Worm (Caenorhabditis elegans) whole organism, young adult: ENCODE results near the gene C01G10.18.
"Not testable (repeated sequence)": the region's sequence is repeated elsewhere in the genome, so short reads cannot be mapped to it uniquely, and the experiment has no call there.

Source experiments
- B0336.3 ChIP-seq: fragments of 200-800 bp; sonication (Bioruptor generic); IDR thresholded peaks from 2 replicates; pipeline ENCODE4 v1.3.6; 2022; ENCODE audit warnings: missing genetic modification characterization, missing compliant biosample characterization
- F22D6.2 ChIP-seq: sonication (generic microtip); optimal IDR thresholded peaks from 2 replicates; lab custom pipeline; 2016; ENCODE audit warnings: mild to moderate bottlenecking, missing genetic modification characterization, missing compliant biosample characterization
- F23B12.7 ChIP-seq: sonication (generic microtip); optimal IDR thresholded peaks from 2 replicates; lab custom pipeline; 2017; ENCODE audit warnings: missing genetic modification characterization, mild to moderate bottlenecking, missing compliant biosample characterization, antibody characterized with exemption, moderate library complexity; ENCODE audit not compliant: insufficient read depth
- F57A8.1 ChIP-seq: fragments of 200-800 bp; sonication (Bioruptor generic); optimal IDR thresholded peaks from 2 replicates; lab custom pipeline; 2018; ENCODE audit warnings: mild to moderate bottlenecking, missing genetic modification characterization, moderate library complexity, missing compliant biosample characterization
- K11D2.4 ChIP-seq: fragments of 200-800 bp; sonication (Bioruptor generic); IDR thresholded peaks from 2 replicates; pipeline ENCODE4 v1.3.6; 2022; ENCODE audit warnings: missing genetic modification reagents, missing genetic modification characterization, missing compliant biosample characterization
- Y53G8AR.9 ChIP-seq: fragments of 200-800 bp; sonication (Bioruptor generic); conservative IDR thresholded peaks from 2 replicates; pipeline ENCODE4 v1.3.6; 2022; ENCODE audit warnings: missing genetic modification reagents, missing genetic modification characterization, missing compliant biosample characterization
- Y56A3A.18 ChIP-seq: fragments of 200-800 bp; sonication (Bioruptor generic); IDR thresholded peaks from 2 replicates; pipeline ENCODE4 v1.3.6; 2022; ENCODE audit warnings: missing genetic modification reagents, missing genetic modification characterization, missing compliant biosample characterization
- Y79H2A.3 ChIP-seq: fragments of 200-800 bp; sonication (Bioruptor generic); conservative IDR thresholded peaks from 2 replicates; pipeline ENCODE4 v1.3.6; 2022; ENCODE audit warnings: missing genetic modification reagents, missing genetic modification characterization, missing compliant biosample characterization
- Y95B8A.8 ChIP-seq: fragments of 200-800 bp; sonication (Bioruptor generic); IDR thresholded peaks from 2 replicates; pipeline ENCODE4 v1.3.6; 2022; ENCODE audit warnings: missing genetic modification reagents, missing genetic modification characterization, missing compliant biosample characterization
- ama-1 ChIP-seq, 3 experiments: fragments of 150-350 bp in 1 of 3; sonication (generic microtip) in 2 of 3; optimal IDR thresholded peaks; 2 replicates each; lab custom pipeline; 2014 to 2018; ENCODE audit warnings: missing biosample characterization in 2 of 3, missing genetic modification characterization in 2 of 3, missing genetic modification reagents in 2 of 3
- aptf-2 ChIP-seq: fragments of 200-800 bp; sonication (Bioruptor generic); conservative IDR thresholded peaks from 2 replicates; pipeline ENCODE4 v1.3.6; 2022; ENCODE audit warnings: missing genetic modification reagents, missing genetic modification characterization, missing compliant biosample characterization
- aptf-3 ChIP-seq: fragments of 200-800 bp; sonication (Bioruptor generic); IDR thresholded peaks from 2 replicates; pipeline ENCODE4 v1.3.6; 2022; ENCODE audit warnings: missing genetic modification characterization, missing compliant biosample characterization
- athp-1 ChIP-seq: sonication (generic microtip); optimal IDR thresholded peaks from 2 replicates; lab custom pipeline; 2017; ENCODE audit warnings: mild to moderate bottlenecking, missing genetic modification characterization, missing compliant biosample characterization
- cebp-1 ChIP-seq, 2 experiments: fragments of 200-800 bp in 1 of 2; sonication (Bioruptor generic) in 1 of 2; sonication (generic microtip) in 1 of 2; IDR thresholded peaks in 1 of 2; optimal IDR thresholded peaks in 1 of 2; 2 replicates each; pipeline versions ENCODE4 v1.3.6 to Lab custom; 2017 to 2022; ENCODE audit warnings: missing compliant biosample characterization in 2 of 2, missing genetic modification characterization in 2 of 2, mild to moderate bottlenecking in 1 of 2, missing genetic modification reagents in 1 of 2, moderate library complexity in 1 of 2
- ceh-100 ChIP-seq: fragments of 200-800 bp; sonication (Bioruptor generic); IDR thresholded peaks from 2 replicates; pipeline ENCODE4 v1.3.6; 2022; ENCODE audit warnings: missing genetic modification reagents, missing genetic modification characterization, missing compliant biosample characterization
- ceh-40 ChIP-seq: fragments of 200-800 bp; sonication (Bioruptor generic); IDR thresholded peaks from 2 replicates; pipeline ENCODE4 v1.3.6; 2022; ENCODE audit warnings: missing genetic modification characterization, missing compliant biosample characterization
- ceh-91 ChIP-seq: fragments of 200-800 bp; sonication (Bioruptor generic); IDR thresholded peaks from 2 replicates; pipeline ENCODE4 v1.3.6; 2022; ENCODE audit warnings: missing genetic modification reagents, missing genetic modification characterization, missing compliant biosample characterization
- dpff-1 ChIP-seq: sonication (generic microtip); optimal IDR thresholded peaks from 2 replicates; lab custom pipeline; 2017; ENCODE audit warnings: mild to moderate bottlenecking, missing genetic modification characterization, missing compliant biosample characterization
- egl-18 ChIP-seq: fragments of 200-800 bp; sonication (Bioruptor generic); IDR thresholded peaks from 2 replicates; pipeline ENCODE4 v1.3.6; 2022; ENCODE audit warnings: missing genetic modification reagents, missing genetic modification characterization, missing compliant biosample characterization
- ekl-4 ChIP-seq: fragments of 200-800 bp; sonication (Bioruptor generic); IDR thresholded peaks from 2 replicates; pipeline ENCODE4 v1.3.6; 2022; ENCODE audit warnings: missing genetic modification reagents, missing genetic modification characterization, missing compliant biosample characterization
- ets-4 ChIP-seq: fragments of 200-800 bp; sonication (Bioruptor generic); optimal IDR thresholded peaks from 2 replicates; lab custom pipeline; 2018; ENCODE audit warnings: mild to moderate bottlenecking, missing genetic modification characterization, missing compliant biosample characterization
- fkh-3 ChIP-seq: sonication (generic microtip); optimal IDR thresholded peaks from 2 replicates; lab custom pipeline; 2016; ENCODE audit warnings: mild to moderate bottlenecking, missing genetic modification characterization, missing compliant biosample characterization
- hlh-12 ChIP-seq: sonication (generic microtip); optimal IDR thresholded peaks from 2 replicates; lab custom pipeline; 2016; ENCODE audit warnings: missing genetic modification characterization, missing compliant biosample characterization
- hlh-26 ChIP-seq: fragments of 200-800 bp; sonication (Bioruptor generic); conservative IDR thresholded peaks from 2 replicates; pipeline ENCODE4 v1.3.6; 2022; ENCODE audit warnings: missing genetic modification reagents, missing genetic modification characterization, missing compliant biosample characterization
- hmg-20 ChIP-seq: fragments of 200-800 bp; sonication (Bioruptor generic); IDR thresholded peaks from 2 replicates; pipeline ENCODE4 v1.3.6; 2022; ENCODE audit warnings: missing genetic modification reagents, missing genetic modification characterization, missing compliant biosample characterization
- lin-54 ChIP-seq: fragments of 200-800 bp; sonication (Bioruptor generic); optimal IDR thresholded peaks from 2 replicates; lab custom pipeline; 2018; ENCODE audit warnings: mild to moderate bottlenecking, missing genetic modification characterization, missing compliant biosample characterization
- lsl-1 ChIP-seq: fragments of 200-800 bp; sonication (Bioruptor generic); optimal IDR thresholded peaks from 2 replicates; lab custom pipeline; 2018; ENCODE audit warnings: mild to moderate bottlenecking, missing genetic modification characterization, moderate library complexity, missing compliant biosample characterization
- nhr-120 ChIP-seq: fragments of 200-800 bp; sonication (Bioruptor generic); IDR thresholded peaks from 2 replicates; pipeline ENCODE4 v1.3.6; 2022; ENCODE audit warnings: missing genetic modification characterization, missing compliant biosample characterization
- nhr-27 ChIP-seq: fragments of 200-800 bp; sonication (Bioruptor generic); optimal IDR thresholded peaks from 2 replicates; lab custom pipeline; 2018; ENCODE audit warnings: mild to moderate bottlenecking, missing genetic modification characterization, moderate library complexity, missing compliant biosample characterization
- nhr-80 ChIP-seq: sonication (generic microtip); optimal IDR thresholded peaks from 2 replicates; lab custom pipeline; 2016; ENCODE audit warnings: missing genetic modification characterization, missing compliant biosample characterization
- repo-1 ChIP-seq: sonication (generic microtip); optimal IDR thresholded peaks from 2 replicates; lab custom pipeline; 2017; ENCODE audit warnings: mild to moderate bottlenecking, missing genetic modification characterization, missing compliant biosample characterization
- sdz-38 ChIP-seq: sonication (generic microtip); optimal IDR thresholded peaks from 2 replicates; lab custom pipeline; 2016; ENCODE audit warnings: missing genotype, missing genetic modification characterization, missing compliant biosample characterization
- tlf-1 ChIP-seq: fragments of 200-800 bp; sonication (Bioruptor generic); optimal IDR thresholded peaks from 2 replicates; lab custom pipeline; 2018; ENCODE audit warnings: mild to moderate bottlenecking, missing genetic modification characterization, missing compliant biosample characterization
- xnd-1 ChIP-seq: sonication (generic microtip); optimal IDR thresholded peaks from 2 replicates; lab custom pipeline; 2016; ENCODE audit warnings: missing genotype, missing genetic modification reagents, missing genetic modification characterization, missing compliant biosample characterization
- zim-3 ChIP-seq: sonication (generic microtip); optimal IDR thresholded peaks from 2 replicates; lab custom pipeline; 2017; ENCODE audit warnings: mild to moderate bottlenecking, missing genetic modification characterization, moderate library complexity, missing compliant biosample characterization
- ztf-25 ChIP-seq: fragments of 200-800 bp; sonication (Bioruptor generic); IDR thresholded peaks from 2 replicates; pipeline ENCODE4 v1.3.6; 2022; ENCODE audit warnings: missing genetic modification reagents, missing genetic modification characterization, missing compliant biosample characterization

C01G10.18 gene

ce11 chrV:15127955-15128354, 39.4 kb upstream of the C01G10.18 start, which contains the start of gene srr-7:
Gene srr-7, plus strand, starts transcription at chrV:15128255.
- TF ChIP-seq tlf-1 = no peak
- TF ChIP-seq F57A8.1 (GFP tag; lab: Kevin White, UChicago) = no peak
- TF ChIP-seq repo-1 (tag; lab: Kevin White, UChicago) = no peak
- TF ChIP-seq B0336.3 (GFP tag; lab: Robert Waterston, UW) = no peak
- no peak for TF ChIP-seq nhr-27 (tag; lab: Kevin White, UChicago)
- TF ChIP-seq zim-3 (tag; lab: Kevin White, UChicago) = no peak
- no peak for TF ChIP-seq ets-4
- TF ChIP-seq hlh-26 (GFP tag; lab: Robert Waterston, UW) = no peak
- no peak for TF ChIP-seq lin-54
- no peak for TF ChIP-seq ama-1 (optimal IDR thresholded peaks at IDR 0.05; lab: Kevin White, UChicago)
- TF ChIP-seq ama-1 (GFP tag; optimal IDR thresholded peaks at IDR 0.05; lab: Kevin White, UChicago) = no peak
- TF ChIP-seq ceh-91 (GFP tag; lab: Robert Waterston, UW) = no peak
- no peak for TF ChIP-seq F22D6.2
- TF ChIP-seq nhr-120 (GFP tag; lab: Robert Waterston, UW) = no peak
- no peak for TF ChIP-seq dpff-1 (tag; lab: Kevin White, UChicago)
- no peak for TF ChIP-seq egl-18 (GFP tag; lab: Robert Waterston, UW)
- no peak for TF ChIP-seq ceh-100
- TF ChIP-seq Y79H2A.3 (GFP tag; lab: Robert Waterston, UW) = no peak
- no peak for TF ChIP-seq hlh-12
- TF ChIP-seq Y95B8A.8 (GFP tag; lab: Robert Waterston, UW) = no peak
- TF ChIP-seq sdz-38 (tag; lab: Kevin White, UChicago) = no peak

- TF ChIP-seq athp-1 (tag; lab: Kevin White, UChicago) (no peak), ekl-4 (GFP tag; lab: Robert Waterston, UW) (no peak), Y53G8AR.9 (GFP tag; lab: Robert Waterston, UW) (no peak), tlf-1 (no peak), aptf-3 (GFP tag; lab: Robert Waterston, UW) (no peak), Y56A3A.18 (GFP tag; lab: Robert Waterston, UW) (no peak), ztf-25 (no peak), K11D2.4 (GFP tag; lab: Robert Waterston, UW) (no peak), hmg-20 (no peak), hlh-26 (GFP tag; lab: Robert Waterston, UW) (no peak), nhr-80 (tag; lab: Kevin White, UChicago) (no peak), fkh-3 (tag; lab: Kevin White, UChicago) (no peak), lsl-1 (GFP tag; lab: Kevin White, UChicago) (no peak), xnd-1 (tag; lab: Kevin White, UChicago) (no peak), ceh-40 (GFP tag; lab: Robert Waterston, UW) (no peak), cebp-1 (GFP tag; IDR thresholded peaks at IDR 0.05; lab: Robert Waterston, UW) (no peak), cebp-1 (tag; optimal IDR thresholded peaks at IDR 0.05; lab: Kevin White, UChicago) (no peak), aptf-2 (GFP tag; lab: Robert Waterston, UW) (no peak), F57A8.1 (GFP tag; lab: Kevin White, UChicago) (no peak)
These were observed 38.9 kb upstream of the C01G10.18 start, which contains the start of gene srj-27 for ce11 chrV:15127413-15127812. Gene srj-27, minus strand, starts transcription at chrV:15127513.

ce11 chrV:15125162-15125561, 36.6 kb upstream of the C01G10.18 start, which contains the start of gene ugt-30:
Gene ugt-30, minus strand, starts transcription at chrV:15125262.
- TF ChIP-seq ztf-25; F23B12.7 (tag; lab: Kevin White, UChicago); Y95B8A.8 (GFP tag; lab: Robert Waterston, UW): not testable (repeated sequence)
